Worm (Caenorhabditis elegans): ENCODE results near the gene Y82E9BR.10.

The Y82E9BR.10 gene

DNA sequence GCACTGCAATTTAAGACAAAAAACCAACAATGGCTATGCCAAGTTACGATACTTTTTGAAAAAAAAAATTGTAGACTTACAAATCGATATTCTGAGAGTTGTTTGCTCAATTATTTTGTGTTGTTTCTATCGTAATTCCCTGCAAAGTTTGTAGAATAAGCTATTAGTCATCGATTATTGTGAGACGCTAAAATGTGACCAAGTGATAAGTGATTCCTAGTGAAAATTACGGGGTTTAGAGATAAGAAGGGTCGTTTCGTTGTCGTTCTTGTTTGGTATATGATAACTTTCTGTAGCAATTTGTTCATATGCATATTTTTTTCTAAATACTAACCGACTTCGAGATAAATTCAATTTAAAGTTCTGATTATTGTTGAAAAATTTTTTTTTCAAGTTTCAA lies 22.8 kb upstream of the Y82E9BR.10 start:
- TF ChIP-seq hlh-15 (tag; optimal IDR thresholded peaks at IDR 0.05): no peak
- TF ChIP-seq elt-2 (tag; optimal IDR thresholded peaks at IDR 0.05): peak; percentile 63
- TF ChIP-seq ceh-34 (tag; optimal IDR thresholded peaks at IDR 0.05): no peak

ce11 chrIII:1395355-1395754 lies 20.0 kb upstream of the Y82E9BR.10 start:
- TF ChIP-seq sox-4 (tag; optimal IDR thresholded peaks at IDR 0.05) (no peak), ceh-48 (tag; optimal IDR thresholded peaks at IDR 0.05) (no peak), hlh-6 (tag; optimal IDR thresholded peaks at IDR 0.05) (no peak), ref-2 (tag; optimal IDR thresholded peaks at IDR 0.05) (no peak)

DNA sequence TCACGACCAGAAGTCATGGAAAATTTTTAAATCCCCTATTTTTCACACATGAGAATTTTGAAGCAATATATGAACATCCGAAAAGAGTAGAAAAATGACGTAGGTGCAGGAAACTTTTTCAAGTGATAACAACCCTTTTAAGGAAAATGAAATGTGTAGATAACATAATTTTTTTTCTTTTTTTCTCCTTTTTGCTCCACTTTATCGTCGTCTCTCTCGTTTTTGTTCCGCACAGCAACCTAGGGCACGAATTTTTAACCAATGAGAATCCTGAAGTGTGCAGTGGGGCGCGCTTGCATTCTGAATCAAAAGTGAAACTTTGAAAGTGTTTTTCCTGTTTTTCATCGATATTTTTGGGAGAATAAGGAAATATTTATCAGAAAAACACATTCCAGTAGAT lies 17.4 kb upstream of the Y82E9BR.10 start:
- TF ChIP-seq unc-3 (GFP tag; conservative IDR thresholded peaks at IDR 0.05) (no peak), unc-3 (tag; optimal IDR thresholded peaks at IDR 0.05) (no peak), elt-2 (tag; optimal IDR thresholded peaks at IDR 0.05) (peak; percentile 65)

- TF ChIP-seq sox-2 (GFP tag; IDR thresholded peaks at IDR 0.05): no peak
Observed at ce11 chrIII:1391752-1392151, 16.4 kb upstream of the Y82E9BR.10 start, which contains the start of gene pals-17. pals-17 (minus strand) TSS chrIII:1391852.

- TF ChIP-seq elt-2 (tag; optimal IDR thresholded peaks at IDR 0.05) (peak; percentile 86), ceh-19 (GFP tag; optimal IDR thresholded peaks at IDR 0.05) (no peak)
Observed at ce11 chrIII:1389988-1390387, 14.6 kb upstream of the Y82E9BR.10 start.

DNA sequence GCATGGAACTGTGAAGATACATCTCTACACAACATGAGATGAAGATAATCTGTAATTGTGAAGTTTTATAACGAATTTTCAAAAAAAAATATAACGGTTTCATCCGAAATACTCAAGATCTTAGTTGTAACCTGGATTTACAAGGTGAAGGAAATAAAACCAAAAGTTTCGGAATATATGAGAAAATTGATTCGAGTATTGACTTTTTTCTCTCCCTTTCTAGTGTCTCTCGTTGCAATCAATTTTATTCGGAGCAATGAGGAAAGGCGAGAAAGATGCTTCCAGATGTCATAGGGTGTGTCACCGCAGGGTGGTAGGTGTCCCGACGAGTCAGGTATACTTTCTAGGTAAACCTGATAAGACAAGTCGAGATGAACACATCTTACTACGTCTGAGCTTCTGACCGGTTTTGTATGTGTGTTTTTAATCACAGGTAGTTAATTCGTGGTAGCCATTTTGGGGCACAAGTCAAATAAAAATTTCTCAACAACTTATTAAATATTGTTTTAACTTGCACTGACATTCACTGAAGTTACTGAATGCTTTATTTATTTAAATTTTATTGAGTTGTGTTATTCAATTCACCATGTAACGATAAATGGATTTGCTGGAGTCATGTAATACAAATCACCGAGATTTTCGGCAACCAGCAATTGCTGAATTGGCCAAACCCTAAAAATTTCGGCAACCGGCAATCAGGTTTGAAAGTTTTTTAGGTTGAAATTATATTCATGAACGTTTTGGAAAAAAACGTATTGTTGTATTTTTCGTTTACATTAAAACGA lies 13.1 kb upstream of the Y82E9BR.10 start, which contains the start of gene pals-20:
pals-20 (minus strand) TSS at position 51 of the 785 bp plus-strand sequence.
- TF ChIP-seq T23F11.4 (GFP tag; optimal IDR thresholded peaks at IDR 0.05) (no peak), ceh-14 (tag; optimal IDR thresholded peaks at IDR 0.05) (no peak), fkh-6 (tag; optimal IDR thresholded peaks at IDR 0.05) (no peak), syd-9 (tag; optimal IDR thresholded peaks at IDR 0.05) (no peak)

DNA sequence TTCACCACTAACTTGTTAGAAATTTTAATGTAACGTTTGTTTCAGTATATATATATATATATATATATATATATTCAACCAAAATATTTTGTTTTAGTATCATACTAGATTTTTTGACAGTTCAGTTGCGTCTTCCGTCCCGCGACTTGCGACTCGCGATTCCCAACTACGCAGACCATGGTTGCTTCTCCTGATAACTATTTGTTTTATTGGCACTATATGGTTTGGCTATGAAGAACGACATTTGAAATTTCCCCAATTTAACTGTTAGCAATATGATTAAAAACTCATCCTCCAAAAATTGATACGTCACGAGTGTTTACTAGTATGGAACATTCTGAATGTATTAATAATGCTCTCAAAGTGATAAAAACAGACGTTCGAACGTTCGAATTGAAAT lies 9.3 kb upstream of the Y82E9BR.10 start:
- TF ChIP-seq T23F11.4 (GFP tag; optimal IDR thresholded peaks at IDR 0.05): no peak
- TF ChIP-seq fkh-10 (GFP tag; optimal IDR thresholded peaks at IDR 0.05): no peak
- no peak for TF ChIP-seq elt-2 (tag; optimal IDR thresholded peaks at IDR 0.05)
- no peak for TF ChIP-seq pat-9 (tag; optimal IDR thresholded peaks at IDR 0.05)
- no peak for TF ChIP-seq ceh-30 (tag; optimal IDR thresholded peaks at IDR 0.05)
- no peak for TF ChIP-seq ets-4 (tag; optimal IDR thresholded peaks at IDR 0.05)
- no peak for TF ChIP-seq dmd-4 (tag; optimal IDR thresholded peaks at IDR 0.05; ENCODE audit: borderline replicate concordance)
- no peak for TF ChIP-seq fax-1 (tag; optimal IDR thresholded peaks at IDR 0.05)
- TF ChIP-seq K02D7.2 (tag; optimal IDR thresholded peaks at IDR 0.05): no peak
- no peak for TF ChIP-seq ceh-22 (tag; optimal IDR thresholded peaks at IDR 0.05)
- TF ChIP-seq sox-4 (tag; optimal IDR thresholded peaks at IDR 0.05): no peak
- TF ChIP-seq ahr-1 (tag; optimal IDR thresholded peaks at IDR 0.05): no peak
- no peak for TF ChIP-seq syd-9 (tag; optimal IDR thresholded peaks at IDR 0.05)
- no peak for TF ChIP-seq ttx-3 (tag; optimal IDR thresholded peaks at IDR 0.05)
- TF ChIP-seq npax-4 (tag; optimal IDR thresholded peaks at IDR 0.05): no peak
- no peak for TF ChIP-seq ceh-18 (tag; optimal IDR thresholded peaks at IDR 0.05)
- TF ChIP-seq odd-2 (tag; optimal IDR thresholded peaks at IDR 0.05): no peak
- no peak for TF ChIP-seq ceh-34 (tag; optimal IDR thresholded peaks at IDR 0.05)
- no peak for TF ChIP-seq ceh-31 (tag; optimal IDR thresholded peaks at IDR 0.05)
